Fruit fly (Drosophila melanogaster): Measurements from ENCODE around the gene CG34134.

DNA sequence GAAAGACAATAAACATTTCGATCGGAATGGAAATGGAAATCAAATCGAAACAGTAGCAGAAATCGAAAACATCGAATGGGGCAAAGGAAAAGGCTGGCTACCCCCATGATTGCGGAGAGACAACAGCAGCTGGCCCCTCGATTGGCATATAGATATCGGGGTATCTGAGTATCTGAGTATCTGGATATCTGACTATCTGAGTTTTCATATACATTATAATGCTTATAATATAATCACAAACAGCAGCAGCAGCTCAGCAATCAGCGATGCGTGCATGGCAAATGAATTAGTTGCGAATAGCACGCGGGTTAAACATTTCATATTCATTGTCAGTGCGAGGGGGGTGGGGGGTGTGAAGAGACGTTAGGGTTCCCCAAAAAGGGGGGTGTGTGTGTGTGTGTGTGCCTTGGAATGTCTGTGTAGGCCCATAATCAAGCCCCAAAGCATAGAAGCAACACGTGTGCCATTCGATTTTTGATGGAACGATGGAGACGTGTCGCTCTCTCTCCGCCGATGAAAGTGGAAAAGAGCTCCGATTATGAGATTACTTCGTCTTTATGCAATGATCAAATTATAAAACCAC lies 19.9 kb downstream of the CG34134 start:
- no peak for TF ChIP-seq Eip93F (GFP tag; optimal IDR thresholded peaks at IDR 0.05)
- TF ChIP-seq dac (GFP tag; optimal IDR thresholded peaks at IDR 0.05) = no peak
- TF ChIP-seq svp (GFP tag) = no peak
- TF ChIP-seq esn (GFP tag; optimal IDR thresholded peaks at IDR 0.05) = no peak
- no peak for TF ChIP-seq Sox102F (GFP tag; optimal IDR thresholded peaks at IDR 0.05)
- TF ChIP-seq CG6854 (GFP tag; optimal IDR thresholded peaks at IDR 0.05) = no peak
- TF ChIP-seq spab (GFP tag; optimal IDR thresholded peaks at IDR 0.05) = no peak
- TF ChIP-seq CG16779 (tag; optimal IDR thresholded peaks at IDR 0.05) = no peak
- TF ChIP-seq acj6 (GFP tag; optimal IDR thresholded peaks at IDR 0.05) = no peak
- no peak for TF ChIP-seq CG11294 (GFP tag; IDR thresholded peaks at IDR 0.05)
- TF ChIP-seq CG31627 (GFP tag; optimal IDR thresholded peaks at IDR 0.05) = no peak
- TF ChIP-seq Lpt (GFP tag; optimal IDR thresholded peaks at IDR 0.05) = no peak

Measured in whole organism, prepupa.